Worm (Caenorhabditis elegans) whole organism, L2 larva: Measurements from ENCODE around the gene R10E12.2.

Experiments
- ZK546.5 ChIP-seq: sonication (generic microtip); optimal IDR thresholded peaks from 2 replicates; lab custom pipeline; 2017; ENCODE audit warnings: missing biosample characterization, missing genetic modification characterization
- aly-2 ChIP-seq: fragments of 150-350 bp; optimal IDR thresholded peaks from 2 replicates; lab custom pipeline; 2014; ENCODE audit warnings: missing biosample characterization, missing genetic modification characterization
- ama-1 ChIP-seq: fragments of 150-350 bp; optimal IDR thresholded peaks from 2 replicates; lab custom pipeline; 2018; ENCODE audit warnings: inconsistent platforms
- ceh-82 ChIP-seq: fragments of 150-350 bp; optimal IDR thresholded peaks from 2 replicates; lab custom pipeline; 2014; ENCODE audit warnings: missing biosample characterization, missing genetic modification characterization
- egl-27 ChIP-seq: sonication (generic microtip); optimal IDR thresholded peaks from 3 replicates; lab custom pipeline; 2017; ENCODE audit warnings: missing biosample characterization, missing genetic modification reagents, missing genetic modification characterization
- nhr-11 ChIP-seq: fragments of 150-350 bp; optimal IDR thresholded peaks from 2 replicates; lab custom pipeline; 2014; ENCODE audit warnings: missing biosample characterization, missing genetic modification characterization
- nhr-23 ChIP-seq: fragments of 150-350 bp; optimal IDR thresholded peaks from 2 replicates; lab custom pipeline; 2014; ENCODE audit warnings: missing biosample characterization, missing genetic modification reagents, missing genetic modification characterization
- skn-1 ChIP-seq: sonication (generic microtip); optimal IDR thresholded peaks from 2 replicates; lab custom pipeline; 2017; ENCODE audit warnings: missing biosample characterization, missing genetic modification characterization
- snpc-4 ChIP-seq: fragments of 150-350 bp; optimal IDR thresholded peaks from 2 replicates; lab custom pipeline; 2014; ENCODE audit warnings: missing biosample characterization, missing genetic modification characterization
- unc-39 ChIP-seq: fragments of 150-350 bp; optimal IDR thresholded peaks from 2 replicates; lab custom pipeline; 2014; ENCODE audit warnings: missing biosample characterization, missing genetic modification characterization
- unc-55 ChIP-seq: fragments of 150-350 bp; sonication (generic microtip); optimal IDR thresholded peaks from 3 replicates; lab custom pipeline; 2014; ENCODE audit warnings: missing biosample characterization, missing genetic modification reagents, missing genetic modification characterization
- ztf-11 ChIP-seq: sonication (generic microtip); optimal IDR thresholded peaks from 2 replicates; lab custom pipeline; 2017; ENCODE audit warnings: missing biosample characterization, missing genetic modification characterization

DNA sequence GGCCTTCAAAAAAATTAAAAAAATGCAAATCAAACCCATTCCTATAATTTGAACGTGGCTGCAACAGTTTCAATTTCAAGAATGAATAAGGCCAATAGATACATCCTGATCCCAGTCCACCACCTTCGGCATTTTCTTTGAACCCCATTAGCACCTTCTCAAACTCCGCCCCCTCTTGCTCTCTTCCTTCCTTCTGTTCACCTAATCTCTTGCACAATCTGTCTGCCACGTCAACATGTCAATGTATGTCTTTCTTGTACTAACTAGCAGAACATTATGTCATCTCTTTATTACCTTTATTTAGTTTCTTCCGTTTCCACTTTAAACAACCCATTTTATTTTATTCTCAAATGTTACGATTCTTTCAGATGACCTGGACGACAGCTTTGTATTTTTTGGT, 19.9 kb upstream of the R10E12.2 start, which contains the start of gene C05B5.4:
- TF ChIP-seq skn-1 (tag; lab: Kevin White, UChicago) (no peak), ama-1 (lab: Kevin White, UChicago) (no peak), aly-2 (tag; lab: Kevin White, UChicago) (no peak), ZK546.5 (tag; lab: Kevin White, UChicago) (no peak), unc-39 (no peak), ceh-82 (tag; lab: Kevin White, UChicago) (no peak), snpc-4 (tag; lab: Kevin White, UChicago) (no peak), nhr-11 (tag; lab: Kevin White, UChicago) (no peak), ztf-11 (tag; lab: Kevin White, UChicago) (no peak), egl-27 (no peak), nhr-23 (tag; lab: Kevin White, UChicago) (no peak), unc-55 (GFP tag; lab: Kevin White, UChicago) (no peak)
